Worm (Caenorhabditis elegans) whole organism, early embryonic: ENCODE measurements around the gene F55G11.7.

Experiments used
- B0310.2 ChIP-seq: sonication (generic microtip); optimal IDR thresholded peaks from 2 replicates; lab custom pipeline; 2016; ENCODE audit warnings: mild to moderate bottlenecking, missing genetic modification characterization, missing compliant biosample characterization
- F13C5.2 ChIP-seq: sonication (generic microtip); optimal IDR thresholded peaks from 2 replicates; lab custom pipeline; 2017; ENCODE audit warnings: mild to moderate bottlenecking, missing genetic modification characterization, inconsistent platforms, missing compliant biosample characterization
- aly-1 ChIP-seq: sonication (generic microtip); optimal IDR thresholded peaks from 2 replicates; lab custom pipeline; 2016; ENCODE audit warnings: missing genetic modification characterization, missing compliant biosample characterization
- ama-1 ChIP-seq: fragments of 150-350 bp; optimal IDR thresholded peaks from 2 replicates; lab custom pipeline; 2014
- ceh-13 ChIP-seq: fragments of 200-800 bp; sonication (Bioruptor generic); optimal IDR thresholded peaks from 2 replicates; lab custom pipeline; 2018; ENCODE audit warnings: mild to moderate bottlenecking, missing genetic modification characterization, missing compliant biosample characterization
- ceh-36 ChIP-seq: sonication (generic microtip); optimal IDR thresholded peaks from 2 replicates; lab custom pipeline; 2016; ENCODE audit warnings: missing genetic modification characterization, inconsistent platforms, missing compliant biosample characterization
- ets-7 ChIP-seq: sonication (generic microtip); optimal IDR thresholded peaks from 2 replicates; lab custom pipeline; 2016; ENCODE audit warnings: missing genotype, missing genetic modification characterization, missing compliant biosample characterization
- flt-1 ChIP-seq: fragments of 200-800 bp; sonication (Bioruptor generic); IDR thresholded peaks from 2 replicates; pipeline ENCODE4 v1.3.6; 2022; ENCODE audit warnings: missing genetic modification characterization, missing compliant biosample characterization
- hmbx-1 ChIP-seq: sonication (generic microtip); optimal IDR thresholded peaks from 2 replicates; lab custom pipeline; 2016; ENCODE audit warnings: mild to moderate bottlenecking, missing genetic modification characterization, missing compliant biosample characterization
- hmg-4 ChIP-seq: fragments of 200-800 bp; sonication (Bioruptor generic); optimal IDR thresholded peaks from 2 replicates; lab custom pipeline; 2018; ENCODE audit warnings: mild to moderate bottlenecking, missing genetic modification characterization, missing compliant biosample characterization
- hnd-1 ChIP-seq: sonication (generic microtip); optimal IDR thresholded peaks from 2 replicates; lab custom pipeline; 2016; ENCODE audit warnings: missing genetic modification characterization, missing compliant biosample characterization
- pes-1 ChIP-seq: fragments of 200-800 bp; sonication (Bioruptor generic); IDR thresholded peaks from 2 replicates; pipeline ENCODE4 v1.3.6; 2022; ENCODE audit warnings: missing genetic modification reagents, missing genetic modification characterization, missing compliant biosample characterization
- scrt-1 ChIP-seq: fragments of 200-800 bp; sonication (Bioruptor generic); IDR thresholded peaks from 2 replicates; pipeline ENCODE4 v1.3.6; 2022; ENCODE audit warnings: missing genetic modification characterization, missing compliant biosample characterization
- sea-1 ChIP-seq: fragments of 200-800 bp; sonication (Bioruptor generic); conservative IDR thresholded peaks from 2 replicates; pipeline ENCODE4 v1.3.6; 2022; ENCODE audit warnings: missing genetic modification characterization, missing compliant biosample characterization
- tbx-11 ChIP-seq: fragments of 200-800 bp; sonication (Bioruptor generic); IDR thresholded peaks from 2 replicates; pipeline ENCODE4 v1.3.6; 2022; ENCODE audit warnings: missing genetic modification characterization, missing compliant biosample characterization
- tbx-37 ChIP-seq: fragments of 200-800 bp; sonication (Bioruptor generic); conservative IDR thresholded peaks from 2 replicates; pipeline ENCODE4 v1.3.6; 2022; ENCODE audit warnings: missing genetic modification reagents, missing genetic modification characterization, missing compliant biosample characterization
- tra-4 ChIP-seq: sonication (generic microtip); optimal IDR thresholded peaks from 2 replicates; lab custom pipeline; 2017; ENCODE audit warnings: missing genetic modification characterization, missing compliant biosample characterization

The F55G11.7 gene

DNA sequence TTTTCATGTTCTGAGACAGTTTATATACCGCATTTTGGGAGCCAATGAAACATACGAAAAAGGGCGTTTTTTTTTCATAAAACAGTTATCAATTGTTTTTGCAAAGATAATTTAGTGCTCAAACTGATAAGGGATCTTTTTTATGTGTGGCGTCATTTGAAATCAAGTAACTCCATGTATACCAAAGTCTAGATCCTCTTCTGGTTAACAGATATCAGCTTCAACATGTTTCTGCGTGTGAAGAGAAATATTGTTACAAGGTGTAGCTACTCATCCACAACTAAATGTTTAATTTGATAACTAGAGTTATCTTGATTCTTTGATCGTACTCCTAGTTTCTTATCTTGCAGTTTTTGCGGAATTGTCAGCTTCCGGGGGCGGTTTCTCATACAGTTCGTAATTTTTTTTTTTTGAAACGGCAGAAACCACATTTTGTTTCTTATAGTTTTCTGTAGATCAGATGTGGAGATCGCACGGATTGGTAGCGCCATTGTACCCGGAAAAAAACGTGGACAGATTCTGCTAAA lies 11.8 kb downstream of the F55G11.7 start:
- TF ChIP-seq aly-1 (tag; lab: Kevin White, UChicago) (no peak), ama-1 (lab: Kevin White, UChicago) (no peak), pes-1 (GFP tag; lab: Robert Waterston, UW) (no peak), B0310.2 (tag; lab: Kevin White, UChicago) (no peak), ceh-13 (GFP tag; lab: Kevin White, UChicago) (no peak), tbx-11 (GFP tag; lab: Robert Waterston, UW) (no peak), tra-4 (tag; lab: Kevin White, UChicago) (no peak), ets-7 (no peak), sea-1 (GFP tag; lab: Robert Waterston, UW) (no peak), tbx-37 (GFP tag; lab: Robert Waterston, UW) (no peak), hnd-1 (tag; lab: Kevin White, UChicago) (no peak), hmg-4 (GFP tag; lab: Kevin White, UChicago) (no peak), hmbx-1 (tag; lab: Kevin White, UChicago) (no peak), F13C5.2 (tag; lab: Kevin White, UChicago) (no peak), scrt-1 (GFP tag; lab: Robert Waterston, UW) (no peak)

DNA sequence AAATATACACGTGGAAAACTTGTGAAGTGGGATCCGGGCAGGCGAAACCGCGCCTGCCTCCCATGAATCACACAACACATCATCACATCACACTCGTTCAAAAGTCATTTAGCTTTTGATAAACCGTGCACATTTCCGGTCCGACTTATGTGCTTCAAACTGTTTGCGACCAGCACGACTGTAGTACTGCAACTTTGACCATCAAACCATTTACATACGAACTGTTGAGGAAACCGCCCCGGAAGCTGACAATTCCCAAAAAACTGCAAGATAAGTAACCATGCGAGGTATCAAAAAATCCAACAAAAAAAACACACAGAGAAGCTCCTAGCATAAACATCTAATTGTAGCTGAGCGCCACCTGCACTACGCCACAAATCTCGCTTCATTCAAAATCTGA lies 12.5 kb downstream of the F55G11.7 start:
- TF ChIP-seq ceh-13 (GFP tag; lab: Kevin White, UChicago) (no peak), hmg-4 (GFP tag; lab: Kevin White, UChicago) (no peak), ceh-36 (no peak), sea-1 (GFP tag; lab: Robert Waterston, UW) (no peak), pes-1 (GFP tag; lab: Robert Waterston, UW) (no peak), aly-1 (tag; lab: Kevin White, UChicago) (no peak), B0310.2 (tag; lab: Kevin White, UChicago) (no peak), tbx-11 (GFP tag; lab: Robert Waterston, UW) (no peak), tbx-37 (GFP tag; lab: Robert Waterston, UW) (no peak), ets-7 (no peak), tra-4 (tag; lab: Kevin White, UChicago) (no peak), hmbx-1 (tag; lab: Kevin White, UChicago) (no peak)

DNA sequence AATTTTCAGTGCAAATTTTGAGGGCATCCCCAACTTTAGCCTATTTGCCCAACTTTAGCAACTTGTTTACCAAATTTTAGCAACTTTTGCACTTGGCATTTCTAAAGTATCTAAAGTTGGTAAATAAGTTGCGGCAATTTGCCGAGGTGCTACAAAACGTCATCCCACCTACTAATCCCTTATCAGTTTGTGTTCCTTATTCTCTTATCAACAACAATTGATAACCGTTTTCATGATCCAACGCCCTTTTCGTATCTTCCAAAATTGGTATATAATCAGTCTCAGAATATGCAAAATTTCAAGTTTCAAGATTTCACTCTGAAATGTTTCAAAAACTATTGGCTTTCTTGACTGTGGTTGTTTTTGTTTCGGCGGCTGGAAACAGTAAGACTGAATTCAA lies 13.1 kb downstream of the F55G11.7 start, which contains the start of gene F55G11.4:
Gene F55G11.4, plus strand, starts transcription at position 289 of the 400 bp plus-strand sequence.
- no peak for TF ChIP-seq hnd-1 (tag; lab: Kevin White, UChicago)
- TF ChIP-seq ceh-36: no peak
- TF ChIP-seq F13C5.2 (tag; lab: Kevin White, UChicago): no peak
- no peak for TF ChIP-seq tbx-11 (GFP tag; lab: Robert Waterston, UW)
- TF ChIP-seq aly-1 (tag; lab: Kevin White, UChicago): no peak
- TF ChIP-seq ets-7: no peak
- no peak for TF ChIP-seq flt-1 (GFP tag; lab: Robert Waterston, UW)
- no peak for TF ChIP-seq hmg-4 (GFP tag; lab: Kevin White, UChicago)
- TF ChIP-seq ceh-13 (GFP tag; lab: Kevin White, UChicago): no peak
- TF ChIP-seq tra-4 (tag; lab: Kevin White, UChicago): no peak
- no peak for TF ChIP-seq sea-1 (GFP tag; lab: Robert Waterston, UW)
- no peak for TF ChIP-seq hmbx-1 (tag; lab: Kevin White, UChicago)
- no peak for TF ChIP-seq scrt-1 (GFP tag; lab: Robert Waterston, UW)
- no peak for TF ChIP-seq tbx-37 (GFP tag; lab: Robert Waterston, UW)
- no peak for TF ChIP-seq B0310.2 (tag; lab: Kevin White, UChicago)
- no peak for TF ChIP-seq pes-1 (GFP tag; lab: Robert Waterston, UW)

DNA sequence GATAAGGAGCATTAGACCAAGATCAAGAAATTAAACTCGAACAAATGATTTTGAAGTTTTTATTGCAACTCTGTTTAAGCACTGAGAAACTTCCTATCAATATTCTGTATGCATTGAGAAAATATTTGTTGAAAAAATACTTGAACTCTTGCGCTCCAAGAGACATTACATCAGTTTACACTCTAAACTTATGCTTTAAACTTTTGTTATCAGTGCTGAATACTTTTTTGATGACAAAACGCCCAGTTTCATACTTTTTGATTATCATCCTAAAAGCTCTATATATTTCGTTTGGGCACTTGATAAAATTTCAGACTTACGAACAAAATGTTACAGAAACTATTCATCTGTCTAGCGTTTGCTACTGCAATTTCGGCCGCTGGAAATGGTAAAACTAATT lies 15.7 kb downstream of the F55G11.7 start, which contains the start of gene dod-17:
Gene dod-17, plus strand, starts transcription at position 323 of the 400 bp plus-strand sequence.
- TF ChIP-seq pes-1 (GFP tag; lab: Robert Waterston, UW) (no peak), F13C5.2 (tag; lab: Kevin White, UChicago) (no peak), scrt-1 (GFP tag; lab: Robert Waterston, UW) (no peak), sea-1 (GFP tag; lab: Robert Waterston, UW) (no peak), B0310.2 (tag; lab: Kevin White, UChicago) (no peak), flt-1 (GFP tag; lab: Robert Waterston, UW) (no peak), ceh-13 (GFP tag; lab: Kevin White, UChicago) (no peak), hmg-4 (GFP tag; lab: Kevin White, UChicago) (no peak), ets-7 (no peak), hnd-1 (tag; lab: Kevin White, UChicago) (no peak), ceh-36 (no peak), aly-1 (tag; lab: Kevin White, UChicago) (no peak), hmbx-1 (tag; lab: Kevin White, UChicago) (no peak), tra-4 (tag; lab: Kevin White, UChicago) (no peak), tbx-11 (GFP tag; lab: Robert Waterston, UW) (no peak), ama-1 (lab: Kevin White, UChicago) (no peak), tbx-37 (GFP tag; lab: Robert Waterston, UW) (no peak)

DNA sequence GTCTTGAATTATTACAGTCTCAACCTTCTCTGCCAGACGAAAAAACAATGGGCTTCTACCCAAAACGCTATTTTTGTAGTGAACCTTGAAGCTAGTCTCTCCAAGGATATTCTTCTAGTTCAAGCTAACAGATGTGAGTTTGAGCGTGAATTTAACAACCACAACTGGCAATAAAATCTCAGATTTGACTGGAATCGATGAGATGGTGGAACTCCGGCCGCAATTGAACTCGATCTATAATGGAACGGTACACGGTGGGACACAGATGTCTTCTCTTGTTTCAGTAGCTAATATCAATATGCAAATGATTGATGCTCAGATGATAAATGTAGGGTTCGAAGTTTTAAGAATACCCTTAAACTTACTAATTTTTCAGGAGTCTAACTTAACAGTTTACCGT lies 17.4 kb downstream of the F55G11.7 start:
- TF ChIP-seq hmg-4 (GFP tag; lab: Kevin White, UChicago) (no peak), scrt-1 (GFP tag; lab: Robert Waterston, UW) (no peak), flt-1 (GFP tag; lab: Robert Waterston, UW) (no peak), ceh-13 (GFP tag; lab: Kevin White, UChicago) (no peak), tbx-37 (GFP tag; lab: Robert Waterston, UW) (no peak), ets-7 (no peak), pes-1 (GFP tag; lab: Robert Waterston, UW) (no peak), ama-1 (lab: Kevin White, UChicago) (no peak), F13C5.2 (tag; lab: Kevin White, UChicago) (no peak), hnd-1 (tag; lab: Kevin White, UChicago) (no peak), tbx-11 (GFP tag; lab: Robert Waterston, UW) (no peak), ceh-36 (no peak)

DNA sequence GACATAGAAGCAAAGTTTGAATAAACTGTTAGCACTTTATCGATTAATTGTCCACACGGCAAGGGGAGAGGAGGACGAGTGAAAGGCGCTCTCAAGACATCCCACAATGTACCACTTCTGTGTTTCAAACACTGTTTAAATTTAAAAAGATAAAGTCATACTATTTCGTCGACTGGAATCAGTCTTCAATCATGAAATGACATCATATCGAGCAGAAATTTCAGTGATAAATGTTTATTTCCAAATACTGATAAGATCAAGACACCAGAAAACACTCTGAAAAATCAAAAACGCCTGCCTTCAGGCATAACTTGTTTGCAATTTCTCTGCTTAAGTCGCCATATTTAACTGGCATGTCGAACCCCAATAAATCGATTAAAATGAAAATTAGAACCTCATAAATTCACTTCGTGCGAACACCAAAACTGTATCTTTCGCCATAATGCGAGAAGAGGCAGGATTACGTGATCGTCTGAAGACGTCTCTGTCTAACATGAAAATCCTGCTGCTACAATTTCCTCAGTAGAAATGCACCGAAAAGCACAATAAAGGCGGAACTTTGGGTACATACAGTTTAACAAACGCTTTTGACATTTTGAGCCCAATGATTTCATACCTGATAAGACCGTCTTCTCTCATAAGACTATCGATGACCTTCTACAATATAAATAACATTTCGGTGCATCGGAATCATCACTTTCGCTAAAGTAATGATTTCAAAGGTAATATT lies 18.2 kb downstream of the F55G11.7 start, which contains the start of gene K10D11.2:
Gene K10D11.2, plus strand, starts transcription at position 680 of the 730 bp plus-strand sequence.
- TF ChIP-seq ceh-36: no peak
- no peak for TF ChIP-seq scrt-1 (GFP tag; lab: Robert Waterston, UW)
